Worm (Caenorhabditis elegans) whole organism, young adult: ENCODE measurements around the gene T03D8.6.
A peak's percentile ranks its signal among the peaks of the same experiment; 100 is the strongest.

Source experiments
- B0261.1 ChIP-seq: sonication (generic microtip); optimal IDR thresholded peaks from 2 replicates; lab custom pipeline; 2016; ENCODE audit warnings: mild to moderate bottlenecking, missing genetic modification characterization, moderate library complexity, missing compliant biosample characterization
- B0336.3 ChIP-seq: fragments of 200-800 bp; sonication (Bioruptor generic); IDR thresholded peaks from 2 replicates; pipeline ENCODE4 v1.3.6; 2022; ENCODE audit warnings: missing genetic modification characterization, missing compliant biosample characterization
- C06A6.2 ChIP-seq: fragments of 200-800 bp; sonication (Bioruptor generic); conservative IDR thresholded peaks from 2 replicates; pipeline ENCODE4 v1.3.6; 2022; ENCODE audit warnings: missing genetic modification characterization, missing compliant biosample characterization
- F10E7.11 ChIP-seq: sonication (generic microtip); optimal IDR thresholded peaks from 2 replicates; lab custom pipeline; 2017; ENCODE audit warnings: mild to moderate bottlenecking, missing genetic modification characterization, moderate library complexity, missing compliant biosample characterization
- F49E8.2 ChIP-seq: sonication (generic microtip); optimal IDR thresholded peaks from 3 replicates; lab custom pipeline; 2017; ENCODE audit warnings: missing genetic modification characterization, mild to moderate bottlenecking, missing compliant biosample characterization, antibody characterized with exemption, moderate library complexity; ENCODE audit not compliant: insufficient read depth
- Y53F4B.3 ChIP-seq: fragments of 200-800 bp; sonication (Bioruptor generic); IDR thresholded peaks from 2 replicates; pipeline ENCODE4 v1.3.6; 2022; ENCODE audit warnings: missing genetic modification reagents, missing genetic modification characterization, missing compliant biosample characterization
- Y53G8AR.9 ChIP-seq: fragments of 200-800 bp; sonication (Bioruptor generic); conservative IDR thresholded peaks from 2 replicates; pipeline ENCODE4 v1.3.6; 2022; ENCODE audit warnings: missing genetic modification reagents, missing genetic modification characterization, missing compliant biosample characterization
- bed-2 ChIP-seq: fragments of 200-800 bp; sonication (Bioruptor generic); IDR thresholded peaks from 2 replicates; pipeline ENCODE4 v1.3.6; 2022; ENCODE audit warnings: missing genetic modification reagents, missing genetic modification characterization, missing compliant biosample characterization
- ccch-3 ChIP-seq: fragments of 200-800 bp; sonication (Bioruptor generic); optimal IDR thresholded peaks from 2 replicates; lab custom pipeline; 2018; ENCODE audit warnings: mild to moderate bottlenecking, missing genetic modification characterization, missing compliant biosample characterization
- cebp-1 ChIP-seq, 2 experiments: fragments of 200-800 bp in 1 of 2; sonication (Bioruptor generic) in 1 of 2; sonication (generic microtip) in 1 of 2; IDR thresholded peaks in 1 of 2; optimal IDR thresholded peaks in 1 of 2; 2 replicates each; pipeline versions ENCODE4 v1.3.6 to Lab custom; 2017 to 2022; ENCODE audit warnings: missing compliant biosample characterization in 2 of 2, missing genetic modification characterization in 2 of 2, mild to moderate bottlenecking in 1 of 2, missing genetic modification reagents in 1 of 2, moderate library complexity in 1 of 2
- ceh-40 ChIP-seq: fragments of 200-800 bp; sonication (Bioruptor generic); IDR thresholded peaks from 2 replicates; pipeline ENCODE4 v1.3.6; 2022; ENCODE audit warnings: missing genetic modification characterization, missing compliant biosample characterization
- ceh-91 ChIP-seq: fragments of 200-800 bp; sonication (Bioruptor generic); IDR thresholded peaks from 2 replicates; pipeline ENCODE4 v1.3.6; 2022; ENCODE audit warnings: missing genetic modification reagents, missing genetic modification characterization, missing compliant biosample characterization
- die-1 ChIP-seq: sonication (generic microtip); optimal IDR thresholded peaks from 2 replicates; lab custom pipeline; 2016; ENCODE audit warnings: missing genotype, mild to moderate bottlenecking, missing genetic modification characterization, missing compliant biosample characterization
- efl-1 ChIP-seq: fragments of 150-350 bp; optimal IDR thresholded peaks from 2 replicates; lab custom pipeline; 2014; ENCODE audit warnings: missing biosample characterization, missing genetic modification reagents, missing genetic modification characterization
- hmg-1.2 ChIP-seq: fragments of 200-800 bp; sonication (Bioruptor generic); IDR thresholded peaks from 2 replicates; pipeline ENCODE4 v1.3.6; 2022; ENCODE audit warnings: missing genetic modification reagents, missing genetic modification characterization, missing compliant biosample characterization
- let-607 ChIP-seq, 2 experiments: fragments of 200-800 bp in 1 of 2; sonication (Bioruptor generic) in 1 of 2; sonication (generic microtip) in 1 of 2; optimal IDR thresholded peaks; 2 replicates each; lab custom pipeline; 2016 to 2018; ENCODE audit warnings: mild to moderate bottlenecking in 2 of 2, missing compliant biosample characterization in 2 of 2, missing genetic modification characterization in 2 of 2, moderate library complexity in 2 of 2, missing genotype in 1 of 2
- lin-26 ChIP-seq: fragments of 200-800 bp; sonication (Bioruptor generic); IDR thresholded peaks from 2 replicates; pipeline ENCODE4 v1.3.6; 2022; ENCODE audit warnings: missing genetic modification reagents, missing genetic modification characterization, missing compliant biosample characterization
- madf-10 ChIP-seq: sonication (generic microtip); optimal IDR thresholded peaks from 2 replicates; lab custom pipeline; 2016; ENCODE audit warnings: mild to moderate bottlenecking, missing genetic modification characterization, missing compliant biosample characterization
- mel-28 ChIP-seq: sonication (generic microtip); optimal IDR thresholded peaks from 2 replicates; lab custom pipeline; 2016; ENCODE audit warnings: borderline replicate concordance, mild to moderate bottlenecking, missing genetic modification characterization, missing compliant biosample characterization
- nfyb-1 ChIP-seq: fragments of 200-800 bp; sonication (Bioruptor generic); IDR thresholded peaks from 2 replicates; pipeline ENCODE4 v1.3.6; 2022; ENCODE audit warnings: missing genetic modification reagents, missing genetic modification characterization, missing compliant biosample characterization
- nhr-80 ChIP-seq: sonication (generic microtip); optimal IDR thresholded peaks from 2 replicates; lab custom pipeline; 2016; ENCODE audit warnings: missing genetic modification characterization, missing compliant biosample characterization
- rec-8 ChIP-seq, 2 experiments: sonication (generic microtip); optimal IDR thresholded peaks; 2 replicates each; lab custom pipeline; 2016; ENCODE audit warnings: mild to moderate bottlenecking in 2 of 2, missing genetic modification characterization in 2 of 2, missing genetic modification reagents in 2 of 2, missing genotype in 2 of 2, missing biosample characterization in 1 of 2, missing compliant biosample characterization in 1 of 2, moderate library complexity in 1 of 2
- rpc-1 ChIP-seq, 2 experiments: fragments of 150-350 bp in 1 of 2; sonication (generic microtip) in 1 of 2; optimal IDR thresholded peaks; 2 replicates each; lab custom pipeline; 2014 to 2018; ENCODE audit warnings: missing biosample characterization in 1 of 2, missing genetic modification characterization in 1 of 2, missing genetic modification reagents in 1 of 2, missing genotype in 1 of 2
- snpc-1.3 ChIP-seq: sonication (generic microtip); optimal IDR thresholded peaks from 2 replicates; lab custom pipeline; 2017; ENCODE audit warnings: missing genetic modification characterization, mild to moderate bottlenecking, missing compliant biosample characterization, antibody characterized with exemption, moderate library complexity, missing genotype, missing genetic modification reagents; ENCODE audit not compliant: insufficient read depth
- somi-1 ChIP-seq: fragments of 200-800 bp; sonication (Bioruptor generic); optimal IDR thresholded peaks from 2 replicates; lab custom pipeline; 2018; ENCODE audit warnings: mild to moderate bottlenecking, missing genetic modification characterization, missing compliant biosample characterization
- tlf-1 ChIP-seq: fragments of 200-800 bp; sonication (Bioruptor generic); optimal IDR thresholded peaks from 2 replicates; lab custom pipeline; 2018; ENCODE audit warnings: mild to moderate bottlenecking, missing genetic modification characterization, missing compliant biosample characterization
- ztf-22 ChIP-seq: fragments of 200-800 bp; sonication (Bioruptor generic); optimal IDR thresholded peaks from 2 replicates; lab custom pipeline; 2018; ENCODE audit warnings: mild to moderate bottlenecking, missing genetic modification characterization, moderate library complexity, missing compliant biosample characterization
- ztf-25 ChIP-seq: fragments of 200-800 bp; sonication (Bioruptor generic); IDR thresholded peaks from 2 replicates; pipeline ENCODE4 v1.3.6; 2022; ENCODE audit warnings: missing genetic modification reagents, missing genetic modification characterization, missing compliant biosample characterization
- ztf-28 ChIP-seq: fragments of 200-800 bp; sonication (Bioruptor generic); IDR thresholded peaks from 2 replicates; pipeline ENCODE4 v1.3.6; 2022; ENCODE audit warnings: missing genetic modification reagents, missing genetic modification characterization, missing compliant biosample characterization

The T03D8.6 gene

DNA sequence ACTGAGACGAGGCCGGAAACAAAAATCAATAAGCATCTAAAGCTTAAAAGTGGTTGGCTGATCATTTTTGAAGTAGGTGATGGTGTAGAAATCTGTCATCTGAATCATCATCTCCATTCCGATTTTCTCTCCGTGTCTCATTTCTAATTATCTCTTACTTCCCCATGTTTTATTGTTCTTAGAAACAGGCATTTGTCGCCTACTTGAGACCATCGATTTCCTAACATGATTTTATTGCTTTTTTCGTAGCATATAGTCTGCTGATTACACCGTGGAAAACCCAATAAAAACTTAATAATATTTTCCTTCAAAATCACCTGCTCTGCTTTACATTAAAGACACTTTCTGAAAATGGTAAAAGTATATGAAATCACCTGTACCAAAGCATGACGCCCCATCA lies 44.9 kb downstream of the T03D8.6 start, which contains the start of gene F38A6.4:
Gene F38A6.4 (minus strand): TSS at position 101 of the 400 bp plus-strand sequence.
- TF ChIP-seq F49E8.2, result no peak
- TF ChIP-seq ceh-91 (GFP tag; lab: Robert Waterston, UW), result no peak
- TF ChIP-seq Y53F4B.3, result no peak
- TF ChIP-seq ceh-40, result no peak
- no peak for TF ChIP-seq hmg-1.2 (GFP tag; lab: Robert Waterston, UW)
- TF ChIP-seq die-1 (tag; lab: Kevin White, UChicago), result no peak
- TF ChIP-seq mel-28, result no peak
- TF ChIP-seq, all 124 proteins: peak for 0

DNA sequence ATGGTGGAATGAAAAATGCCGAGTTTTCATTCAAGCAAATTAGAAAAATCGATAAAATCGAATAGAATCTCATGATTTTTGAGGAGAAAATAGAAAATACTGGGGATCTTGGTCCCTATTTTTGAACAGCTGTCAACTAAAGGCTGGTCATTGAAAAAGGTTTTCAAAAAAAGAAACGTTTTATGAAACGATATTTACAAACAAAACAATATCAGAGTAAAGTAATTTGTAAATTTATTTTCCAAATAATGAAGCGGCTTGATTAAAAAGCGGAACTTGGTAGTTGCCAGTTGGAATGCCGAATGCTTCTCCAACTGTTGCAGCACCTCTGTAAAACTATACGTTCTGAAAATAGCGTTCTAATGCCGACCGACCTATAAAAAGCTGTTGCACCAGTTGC lies 46.5 kb downstream of the T03D8.6 start, which contains the start of gene F38A6.5:
Gene F38A6.5 (minus strand): TSS at position 101 of the 400 bp plus-strand sequence.
- TF ChIP-seq madf-10 (no peak), nfyb-1 (GFP tag; lab: Robert Waterston, UW) (no peak), rpc-1 (optimal IDR thresholded peaks at IDR 0.05; lab: Kevin White, UChicago) (no peak), rpc-1 (tag; optimal IDR thresholded peaks at IDR 0.05; lab: Kevin White, UChicago) (no peak), F10E7.11 (tag; lab: Kevin White, UChicago) (no peak), somi-1 (GFP tag; lab: Kevin White, UChicago) (no peak), B0261.1 (no peak), Y53G8AR.9 (GFP tag; lab: Robert Waterston, UW) (no peak), snpc-1.3 (tag; lab: Kevin White, UChicago) (no peak)
- TF ChIP-seq, all 124 proteins: peak for 0

DNA sequence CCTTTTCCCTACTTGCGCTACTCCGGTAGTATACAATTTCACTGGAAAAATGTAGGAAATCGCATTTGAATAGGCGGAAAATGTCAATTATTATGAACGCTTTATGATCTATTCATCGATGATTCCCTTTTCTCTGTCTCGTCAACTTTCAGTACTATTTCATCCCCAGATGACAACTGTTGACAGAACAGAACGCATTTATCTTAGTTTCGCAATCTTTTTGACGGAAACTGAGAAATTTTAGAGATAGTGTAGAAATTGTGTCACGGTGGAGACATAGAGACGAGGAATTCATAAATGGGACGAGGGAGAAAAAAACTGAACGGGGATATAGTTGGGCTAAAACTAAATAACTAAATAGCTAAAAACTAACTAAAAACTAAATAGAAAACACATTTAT lies 48.4 kb downstream of the T03D8.6 start:
- TF ChIP-seq ztf-25 (GFP tag; lab: Robert Waterston, UW) (no peak), cebp-1 (GFP tag; IDR thresholded peaks at IDR 0.05; lab: Robert Waterston, UW) (no peak), cebp-1 (tag; optimal IDR thresholded peaks at IDR 0.05; lab: Kevin White, UChicago) (peak; percentile 79), C06A6.2 (GFP tag; lab: Robert Waterston, UW) (no peak)

DNA sequence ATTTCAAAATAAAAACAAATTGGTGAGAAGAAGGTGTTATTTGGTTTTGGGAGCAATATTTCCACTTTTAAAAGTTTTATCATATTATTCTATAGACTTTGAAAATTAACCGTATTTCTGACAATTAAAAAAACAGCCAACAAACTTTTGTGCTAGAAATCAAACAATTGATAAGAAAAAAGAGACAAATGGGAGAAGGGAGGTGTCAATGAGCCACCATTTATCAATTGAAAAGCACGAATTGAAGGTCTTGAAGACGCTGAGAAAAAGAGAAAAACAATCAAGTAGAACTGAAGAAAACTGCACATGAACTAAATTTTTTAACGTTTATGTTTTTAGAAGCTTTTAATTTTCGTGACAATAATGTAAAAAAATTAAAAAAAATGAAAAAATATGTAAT lies 49.3 kb downstream of the T03D8.6 start:
- TF ChIP-seq nhr-80 (tag; lab: Kevin White, UChicago), result peak; percentile 78
- TF ChIP-seq let-607 (tag; optimal IDR thresholded peaks at IDR 0.05; lab: Kevin White, UChicago), result peak in 1 of 2 experiments; percentile 4
- TF ChIP-seq lin-26 (GFP tag; lab: Robert Waterston, UW), result no peak
- TF ChIP-seq madf-10, result peak; percentile 30

DNA sequence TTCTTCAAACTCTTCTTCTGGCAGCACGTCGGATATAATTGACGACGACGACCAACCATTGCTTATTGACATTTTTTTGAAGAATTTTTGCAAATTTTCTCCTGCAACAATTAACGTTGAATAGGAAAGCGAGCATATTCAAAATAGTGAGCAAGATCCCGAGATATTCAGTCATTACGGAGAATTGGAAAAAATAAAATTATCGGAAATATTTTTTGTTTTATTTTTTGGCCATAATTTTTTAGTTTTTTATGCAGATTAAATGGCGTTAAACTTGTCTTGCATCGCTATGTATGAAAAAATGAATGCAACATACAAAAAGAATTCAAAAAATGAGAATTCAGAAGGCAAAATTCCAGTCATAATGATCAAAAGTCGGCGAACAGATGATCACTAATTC lies 50.1 kb downstream of the T03D8.6 start, which contains the start of gene elp-1:
Gene elp-1 (minus strand): TSS at position 101 of the 400 bp plus-strand sequence.
- no peak for TF ChIP-seq die-1 (tag; lab: Kevin White, UChicago)
- TF ChIP-seq snpc-1.3 (tag; lab: Kevin White, UChicago), result no peak
- TF ChIP-seq ccch-3 (GFP tag; lab: Kevin White, UChicago), result no peak
- TF ChIP-seq bed-2 (GFP tag; lab: Robert Waterston, UW), result no peak
- no peak for TF ChIP-seq efl-1 (GFP tag; lab: Kevin White, UChicago)
- TF ChIP-seq rec-8 (tag; optimal IDR thresholded peaks at IDR 0.05; lab: Kevin White, UChicago), result no peak
- no peak for TF ChIP-seq B0336.3
- no peak for TF ChIP-seq tlf-1 (GFP tag; lab: Kevin White, UChicago)
- no peak for TF ChIP-seq ztf-28
- TF ChIP-seq ztf-22, result no peak
